Fruit fly (Drosophila melanogaster) Kc167 (cell line): Measurements from ENCODE around the gene CG32206.

Source experiments
- Myc ChIP-seq: fragments of >200 bp; optimal IDR thresholded peaks from 2 replicates; lab custom pipeline; 2017; ENCODE audit warnings: missing external identifiers
- Sin3A ChIP-seq: fragments of >200 bp; optimal IDR thresholded peaks from 2 replicates; lab custom pipeline; 2018; ENCODE audit warnings: missing external identifiers
- h ChIP-seq: fragments of >200 bp; optimal IDR thresholded peaks from 3 replicates; lab custom pipeline; 2018; ENCODE audit warnings: missing external identifiers
- insv ChIP-seq: fragments of >200 bp; optimal IDR thresholded peaks from 3 replicates; lab custom pipeline; 2018; ENCODE audit warnings: missing external identifiers
- psq ChIP-seq: fragments of >200 bp; optimal IDR thresholded peaks from 2 replicates; lab custom pipeline; 2017; ENCODE audit warnings: missing external identifiers
- ttk ChIP-seq: sonication (Bioruptor generic); optimal IDR thresholded peaks from 2 replicates; lab custom pipeline; 2017; ENCODE audit warnings: missing external identifiers

Gene CG32206

dm6 chr3L:19328076-19328475, 84.6 kb downstream of the CG32206 start:
- TF ChIP-seq insv (lab: Kevin White, UChicago), result no peak

dm6 chr3L:19327223-19327622, 85.5 kb downstream of the CG32206 start:
- no peak for TF ChIP-seq Sin3A (lab: Kevin White, UChicago)
- no peak for TF ChIP-seq psq (lab: Kevin White, UChicago)
- no peak for TF ChIP-seq ttk (lab: Kevin White, UChicago)
- no peak for TF ChIP-seq Myc (lab: Kevin White, UChicago)
- TF ChIP-seq h (lab: Kevin White, UChicago), result no peak

- TF ChIP-seq ttk (lab: Kevin White, UChicago), result no peak
- no peak for TF ChIP-seq psq (lab: Kevin White, UChicago)
- TF ChIP-seq Myc (lab: Kevin White, UChicago), result no peak
- TF ChIP-seq insv (lab: Kevin White, UChicago), result no peak
- TF ChIP-seq Sin3A (lab: Kevin White, UChicago), result no peak
- no peak for TF ChIP-seq h (lab: Kevin White, UChicago)
Measured at dm6 chr3L:19326029-19326428, 86.7 kb downstream of the CG32206 start.

dm6 chr3L:19316638-19317037, 96.1 kb downstream of the CG32206 start:
- TF ChIP-seq psq (lab: Kevin White, UChicago), result no peak
- no peak for TF ChIP-seq ttk (lab: Kevin White, UChicago)
- TF ChIP-seq insv (lab: Kevin White, UChicago), result no peak
- no peak for TF ChIP-seq h (lab: Kevin White, UChicago)
- TF ChIP-seq Sin3A (lab: Kevin White, UChicago), result no peak
- no peak for TF ChIP-seq Myc (lab: Kevin White, UChicago)

dm6 chr3L:19314877-19315276, 97.8 kb downstream of the CG32206 start:
- no peak for TF ChIP-seq Sin3A (lab: Kevin White, UChicago)
- no peak for TF ChIP-seq Myc (lab: Kevin White, UChicago)
- no peak for TF ChIP-seq insv (lab: Kevin White, UChicago)
- TF ChIP-seq h (lab: Kevin White, UChicago), result no peak
- no peak for TF ChIP-seq psq (lab: Kevin White, UChicago)
- no peak for TF ChIP-seq ttk (lab: Kevin White, UChicago)

dm6 chr3L:19294613-19295299, 118.0 kb downstream of the CG32206 start:
- TF ChIP-seq Myc (lab: Kevin White, UChicago) (no peak), psq (lab: Kevin White, UChicago) (no peak), insv (lab: Kevin White, UChicago) (no peak), h (lab: Kevin White, UChicago) (no peak), ttk (lab: Kevin White, UChicago) (no peak), Sin3A (lab: Kevin White, UChicago) (no peak)

- TF ChIP-seq Myc (lab: Kevin White, UChicago) (no peak), insv (lab: Kevin White, UChicago) (no peak), ttk (lab: Kevin White, UChicago) (no peak), h (lab: Kevin White, UChicago) (no peak), Sin3A (lab: Kevin White, UChicago) (no peak), psq (lab: Kevin White, UChicago) (no peak)
Measured at dm6 chr3L:19294235-19294612, 118.5 kb downstream of the CG32206 start, which contains the start of gene fal. Gene fal, plus strand, starts transcription at chr3L:19294564.

- no peak for TF ChIP-seq psq (lab: Kevin White, UChicago)
Measured at dm6 chr3L:19293178-19293741, 119.5 kb downstream of the CG32206 start.

dm6 chr3L:19292440-19293175, 120.1 kb downstream of the CG32206 start, which contains the start of gene Gbs-76A:
Gene Gbs-76A, minus strand, starts transcription at chr3L:19292766.
- no peak for TF ChIP-seq insv (lab: Kevin White, UChicago)
- TF ChIP-seq h (lab: Kevin White, UChicago), result no peak
- no peak for TF ChIP-seq Myc (lab: Kevin White, UChicago)
- TF ChIP-seq ttk (lab: Kevin White, UChicago), result no peak
- no peak for TF ChIP-seq psq (lab: Kevin White, UChicago)
- no peak for TF ChIP-seq Sin3A (lab: Kevin White, UChicago)

- TF ChIP-seq h (lab: Kevin White, UChicago) (no peak), ttk (lab: Kevin White, UChicago) (no peak), psq (lab: Kevin White, UChicago) (no peak), Sin3A (lab: Kevin White, UChicago) (no peak), insv (lab: Kevin White, UChicago) (no peak), Myc (lab: Kevin White, UChicago) (no peak)
Measured at dm6 chr3L:19291465-19292413, 121.0 kb downstream of the CG32206 start.
